Fruit fly (Drosophila melanogaster): ENCODE results near the gene Sgs3.

Gene Sgs3

DNA sequence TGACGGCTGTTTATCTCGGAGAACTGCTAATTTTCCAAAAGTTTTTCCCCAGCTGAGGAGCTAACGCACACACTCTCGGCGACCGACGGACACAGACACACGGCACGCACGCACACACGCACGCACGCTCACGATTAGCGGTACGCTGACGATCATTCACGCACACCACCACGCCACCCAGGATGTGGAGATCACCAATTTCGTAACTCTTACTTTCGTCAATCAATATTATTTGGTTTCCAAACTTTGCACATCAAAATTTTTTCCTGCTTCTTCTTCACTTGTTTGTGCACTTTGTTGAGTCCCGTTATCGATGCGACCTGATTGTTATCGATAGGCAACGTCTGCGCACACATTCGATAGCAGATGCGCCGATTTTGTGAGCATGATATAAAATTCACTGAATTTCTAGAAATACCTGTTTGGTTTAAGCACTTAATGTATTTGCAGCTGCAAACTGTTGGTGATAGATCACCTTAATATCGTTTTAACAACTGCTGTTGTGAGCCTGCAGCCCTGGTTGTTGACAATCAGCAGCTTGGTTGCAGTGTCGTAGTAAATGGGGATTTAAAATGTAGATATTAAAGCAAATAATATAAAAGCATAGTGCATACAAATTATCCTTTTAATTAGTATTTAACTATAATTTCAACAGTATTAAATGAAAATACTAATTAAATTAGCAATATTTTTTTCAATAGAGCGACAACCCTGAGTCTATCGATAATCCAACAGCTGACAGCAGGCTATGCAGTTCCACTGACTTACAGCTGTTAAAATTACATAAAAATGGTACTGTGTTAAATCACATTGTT, 50.1 kb downstream of the Sgs3 start, which contains the start of the genes CG7394 and Mob2:
Gene CG7394, plus strand, starts transcription at position 51 of the 815 bp plus-strand sequence.
Gene Mob2, minus strand, starts transcription at position 288 of the 815 bp plus-strand sequence.
- no peak for TF ChIP-seq CG8478 (optimal IDR thresholded peaks at IDR 0.05)
- TF ChIP-seq Dll (optimal IDR thresholded peaks at IDR 0.05) = no peak
- no peak for TF ChIP-seq EcR (GFP tag; optimal IDR thresholded peaks at IDR 0.05)
- TF ChIP-seq pan (optimal IDR thresholded peaks at IDR 0.05) = no peak
- TF ChIP-seq psq (optimal IDR thresholded peaks at IDR 0.05) = no peak
